Worm (Caenorhabditis elegans) whole organism, late embryonic: ENCODE data around the gene tkr-2.
A peak's percentile ranks its signal among the peaks of the same experiment; 100 is the strongest.

Experiments used
- T23F11.4 ChIP-seq: fragments of 200-800 bp; sonication (Bioruptor generic); optimal IDR thresholded peaks from 2 replicates; lab custom pipeline; 2018; ENCODE audit warnings: mild to moderate bottlenecking, missing genetic modification characterization, missing compliant biosample characterization
- ahr-1 ChIP-seq: sonication (generic microtip); optimal IDR thresholded peaks from 2 replicates; lab custom pipeline; 2016; ENCODE audit warnings: missing genetic modification characterization, missing compliant biosample characterization
- ceh-6 ChIP-seq: fragments of 200-800 bp; sonication (Bioruptor generic); optimal IDR thresholded peaks from 2 replicates; lab custom pipeline; 2018; ENCODE audit warnings: mild to moderate bottlenecking, missing genetic modification characterization, missing compliant biosample characterization
- che-1 ChIP-seq: sonication (generic microtip); optimal IDR thresholded peaks from 2 replicates; lab custom pipeline; 2016; ENCODE audit warnings: mild to moderate bottlenecking, missing genetic modification characterization, missing compliant biosample characterization
- elt-2 ChIP-seq: sonication (generic microtip); optimal IDR thresholded peaks from 2 replicates; lab custom pipeline; 2016; ENCODE audit warnings: missing genetic modification reagents, missing genetic modification characterization, missing compliant biosample characterization
- elt-4 ChIP-seq: sonication (generic microtip); optimal IDR thresholded peaks from 2 replicates; lab custom pipeline; 2016; ENCODE audit warnings: missing genetic modification characterization, missing compliant biosample characterization
- hlh-30 ChIP-seq: sonication (generic microtip); optimal IDR thresholded peaks from 2 replicates; lab custom pipeline; 2017; ENCODE audit warnings: antibody characterized with exemption, missing genetic modification characterization, missing compliant biosample characterization; ENCODE audit not compliant: insufficient read depth
- hlh-8 ChIP-seq: sonication (generic microtip); optimal IDR thresholded peaks from 2 replicates; lab custom pipeline; 2016; ENCODE audit warnings: missing genotype, missing genetic modification characterization, missing compliant biosample characterization
- pha-2 ChIP-seq: sonication (generic microtip); optimal IDR thresholded peaks from 2 replicates; lab custom pipeline; 2017; ENCODE audit warnings: mild to moderate bottlenecking, missing genetic modification characterization, missing compliant biosample characterization
- pqm-1 ChIP-seq: sonication (generic microtip); optimal IDR thresholded peaks from 2 replicates; lab custom pipeline; 2016; ENCODE audit warnings: missing genetic modification characterization, missing compliant biosample characterization
- ref-2 ChIP-seq: sonication (generic microtip); optimal IDR thresholded peaks from 2 replicates; lab custom pipeline; 2016; ENCODE audit warnings: missing genetic modification characterization, missing compliant biosample characterization
- unc-42 ChIP-seq: sonication (generic microtip); optimal IDR thresholded peaks from 2 replicates; lab custom pipeline; 2016; ENCODE audit warnings: missing genotype, missing genetic modification characterization, missing compliant biosample characterization
- unc-55 ChIP-seq: sonication (generic microtip); optimal IDR thresholded peaks from 2 replicates; lab custom pipeline; 2017; ENCODE audit warnings: missing biosample characterization, missing genetic modification reagents, missing genetic modification characterization

- TF ChIP-seq unc-42 (no peak), ceh-6 (GFP tag; lab: Kevin White, UChicago) (no peak), hlh-30 (no peak), elt-4 (tag; lab: Kevin White, UChicago) (no peak), unc-55 (GFP tag; lab: Kevin White, UChicago) (no peak), pqm-1 (tag; lab: Kevin White, UChicago) (no peak), hlh-8 (tag; lab: Kevin White, UChicago) (no peak), pha-2 (tag; lab: Kevin White, UChicago) (no peak), ref-2 (tag; lab: Kevin White, UChicago) (no peak), che-1 (tag; lab: Kevin White, UChicago) (no peak), T23F11.4 (GFP tag; lab: Kevin White, UChicago) (no peak), elt-2 (tag; lab: Kevin White, UChicago) (peak; percentile 22), ahr-1 (tag; lab: Kevin White, UChicago) (no peak)
These were observed 46.6 kb downstream of the tkr-2 start, which contains the start of gene acox-3 for ce11 chrIV:6248486-6248885.
